Worm (Caenorhabditis elegans) whole organism, L2 larva: ENCODE data around the gene sph-1.

Experiments
- Y55F3AM.14 ChIP-seq: fragments of 200-800 bp; sonication (Bioruptor generic); optimal IDR thresholded peaks from 2 replicates; lab custom pipeline; 2018; ENCODE audit warnings: mild to moderate bottlenecking, missing genetic modification characterization, missing compliant biosample characterization
- aly-2 ChIP-seq: fragments of 150-350 bp; optimal IDR thresholded peaks from 2 replicates; lab custom pipeline; 2014; ENCODE audit warnings: missing biosample characterization, missing genetic modification characterization
- ama-1 ChIP-seq: fragments of 150-350 bp; optimal IDR thresholded peaks from 2 replicates; lab custom pipeline; 2018; ENCODE audit warnings: inconsistent platforms
- crh-2 ChIP-seq: sonication (generic microtip); optimal IDR thresholded peaks from 2 replicates; lab custom pipeline; 2017; ENCODE audit warnings: missing biosample characterization, missing genetic modification characterization
- dmd-4 ChIP-seq: sonication (generic microtip); optimal IDR thresholded peaks from 2 replicates; lab custom pipeline; 2017; ENCODE audit warnings: missing biosample characterization, missing genetic modification characterization
- egl-27 ChIP-seq: sonication (generic microtip); optimal IDR thresholded peaks from 3 replicates; lab custom pipeline; 2017; ENCODE audit warnings: missing biosample characterization, missing genetic modification reagents, missing genetic modification characterization
- elt-3 ChIP-seq: sonication (generic microtip); optimal IDR thresholded peaks from 2 replicates; lab custom pipeline; 2017; ENCODE audit warnings: missing biosample characterization, missing genetic modification characterization
- lin-13 ChIP-seq: fragments of 150-350 bp; optimal IDR thresholded peaks from 2 replicates; lab custom pipeline; 2014; ENCODE audit warnings: missing biosample characterization, missing genetic modification reagents, missing genetic modification characterization
- mab-5 ChIP-seq: fragments of 150-350 bp; optimal IDR thresholded peaks from 2 replicates; lab custom pipeline; 2014; ENCODE audit warnings: missing biosample characterization, missing genetic modification characterization
- nhr-12 ChIP-seq: fragments of 150-350 bp; optimal IDR thresholded peaks from 2 replicates; lab custom pipeline; 2014; ENCODE audit warnings: missing biosample characterization, missing genetic modification characterization
- unc-62 ChIP-seq: fragments of 150-350 bp; optimal IDR thresholded peaks from 2 replicates; lab custom pipeline; 2014; ENCODE audit warnings: missing biosample characterization, missing genetic modification reagents, missing genetic modification characterization

DNA sequence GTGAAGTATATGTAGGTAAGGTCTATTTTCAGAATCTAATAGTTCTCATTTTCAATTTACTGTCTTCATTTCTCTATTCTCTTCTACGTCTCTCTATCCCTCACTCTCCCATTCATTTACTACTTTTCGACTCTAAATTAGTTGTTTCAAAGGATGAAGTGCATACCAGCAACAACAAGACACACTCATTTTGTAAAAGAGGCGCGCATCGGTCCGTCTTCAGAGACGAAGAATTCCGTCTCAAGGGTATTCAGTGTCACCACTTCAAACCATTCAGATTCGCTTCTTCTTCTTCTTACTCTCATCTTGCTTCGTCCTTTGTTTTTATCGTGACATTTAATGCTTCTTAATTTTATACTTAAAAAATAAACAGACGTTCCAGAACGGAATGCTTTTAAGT, 38.0 kb upstream of the sph-1 start:
- TF ChIP-seq nhr-12 = no peak
- TF ChIP-seq unc-62 = no peak
- TF ChIP-seq egl-27 (tag; lab: Kevin White, UChicago) = no peak
- no peak for TF ChIP-seq aly-2
- no peak for TF ChIP-seq lin-13 (GFP tag; lab: Kevin White, UChicago)
- no peak for TF ChIP-seq crh-2 (tag; lab: Kevin White, UChicago)
- no peak for TF ChIP-seq elt-3
- TF ChIP-seq mab-5 (tag; lab: Kevin White, UChicago) = no peak
- TF ChIP-seq ama-1 = no peak
- no peak for TF ChIP-seq Y55F3AM.14 (GFP tag; lab: Kevin White, UChicago)
- TF ChIP-seq dmd-4 = no peak
